Worm (Caenorhabditis elegans): ENCODE data around the gene T28H10.2.

- no peak for TF ChIP-seq elt-3 (tag; optimal IDR thresholded peaks at IDR 0.05)
- no peak for TF ChIP-seq lin-13 (tag; optimal IDR thresholded peaks at IDR 0.05)
- no peak for TF ChIP-seq nhr-76 (tag; optimal IDR thresholded peaks at IDR 0.05)
- TF ChIP-seq ces-1 (GFP tag; optimal IDR thresholded peaks at IDR 0.05), result no peak
- TF ChIP-seq ham-2 (GFP tag; optimal IDR thresholded peaks at IDR 0.05), result no peak
- no peak for TF ChIP-seq lsy-2 (tag; optimal IDR thresholded peaks at IDR 0.05)
- no peak for TF ChIP-seq unc-62 (GFP tag; optimal IDR thresholded peaks at IDR 0.05)
- TF ChIP-seq M03D4.4 (tag; optimal IDR thresholded peaks at IDR 0.05), result no peak
- TF ChIP-seq unc-39 (tag; optimal IDR thresholded peaks at IDR 0.05), result no peak
- no peak for TF ChIP-seq snpc-4 (tag; optimal IDR thresholded peaks at IDR 0.05)
- TF ChIP-seq pha-4 (tag; optimal IDR thresholded peaks at IDR 0.05), result no peak
- TF ChIP-seq mab-5 (tag; optimal IDR thresholded peaks at IDR 0.05), result no peak
These were observed 39.1 kb upstream of the T28H10.2 start for ce11 chrV:12551638-12552478.

All from whole organism, mixed stage, embryonic.